Fruit fly (Drosophila melanogaster) Kc167 (cell line): Measurements from ENCODE around the gene CG14085.

Source experiments
- Myc ChIP-seq: fragments of >200 bp; optimal IDR thresholded peaks from 2 replicates; lab custom pipeline; 2017; ENCODE audit warnings: missing external identifiers
- Sin3A ChIP-seq: fragments of >200 bp; optimal IDR thresholded peaks from 2 replicates; lab custom pipeline; 2018; ENCODE audit warnings: missing external identifiers
- h ChIP-seq: fragments of >200 bp; optimal IDR thresholded peaks from 3 replicates; lab custom pipeline; 2018; ENCODE audit warnings: missing external identifiers
- insv ChIP-seq: fragments of >200 bp; optimal IDR thresholded peaks from 3 replicates; lab custom pipeline; 2018; ENCODE audit warnings: missing external identifiers
- psq ChIP-seq: fragments of >200 bp; optimal IDR thresholded peaks from 2 replicates; lab custom pipeline; 2017; ENCODE audit warnings: missing external identifiers
- ttk ChIP-seq: sonication (Bioruptor generic); optimal IDR thresholded peaks from 2 replicates; lab custom pipeline; 2017; ENCODE audit warnings: missing external identifiers

The CG14085 gene

dm6 chr3L:19268720-19269401 is at the start of gene CG14085, which contains the start of gene Aldh7A1:
Gene CG14085, plus strand, starts transcription at chr3L:19269351.
Gene Aldh7A1, minus strand, starts transcription at chr3L:19268913.
- TF ChIP-seq Sin3A (lab: Kevin White, UChicago), result no peak
- TF ChIP-seq h (lab: Kevin White, UChicago), result no peak
- TF ChIP-seq insv (lab: Kevin White, UChicago), result no peak
- TF ChIP-seq Myc (lab: Kevin White, UChicago), result no peak
- no peak for TF ChIP-seq psq (lab: Kevin White, UChicago)
- no peak for TF ChIP-seq ttk (lab: Kevin White, UChicago)

dm6 chr3L:19221455-19221854 is 47.7 kb upstream of the CG14085 start:
- TF ChIP-seq psq (lab: Kevin White, UChicago) (no peak), Myc (lab: Kevin White, UChicago) (no peak), Sin3A (lab: Kevin White, UChicago) (no peak), ttk (lab: Kevin White, UChicago) (no peak)

- TF ChIP-seq Sin3A (lab: Kevin White, UChicago) (no peak), psq (lab: Kevin White, UChicago) (no peak), Myc (lab: Kevin White, UChicago) (no peak), ttk (lab: Kevin White, UChicago) (no peak), h (lab: Kevin White, UChicago) (no peak), insv (lab: Kevin White, UChicago) (no peak)
Observed at dm6 chr3L:19225687-19226086, 43.5 kb upstream of the CG14085 start.

- no peak for TF ChIP-seq insv (lab: Kevin White, UChicago)
- TF ChIP-seq Sin3A (lab: Kevin White, UChicago), result no peak
- no peak for TF ChIP-seq Myc (lab: Kevin White, UChicago)
- no peak for TF ChIP-seq psq (lab: Kevin White, UChicago)
- no peak for TF ChIP-seq ttk (lab: Kevin White, UChicago)
- no peak for TF ChIP-seq h (lab: Kevin White, UChicago)
Observed at dm6 chr3L:19228371-19228817, 40.8 kb upstream of the CG14085 start.

- no peak for TF ChIP-seq insv (lab: Kevin White, UChicago)
- TF ChIP-seq psq (lab: Kevin White, UChicago), result no peak
- TF ChIP-seq h (lab: Kevin White, UChicago), result no peak
- TF ChIP-seq ttk (lab: Kevin White, UChicago), result no peak
- TF ChIP-seq Sin3A (lab: Kevin White, UChicago), result no peak
- no peak for TF ChIP-seq Myc (lab: Kevin White, UChicago)
Observed at dm6 chr3L:19228857-19229398, 40.2 kb upstream of the CG14085 start.

dm6 chr3L:19229491-19229890 is 39.7 kb upstream of the CG14085 start:
- TF ChIP-seq ttk (lab: Kevin White, UChicago) (no peak), insv (lab: Kevin White, UChicago) (no peak), Sin3A (lab: Kevin White, UChicago) (no peak), Myc (lab: Kevin White, UChicago) (no peak), psq (lab: Kevin White, UChicago) (no peak), h (lab: Kevin White, UChicago) (no peak)

dm6 chr3L:19230801-19231547 is 38.2 kb upstream of the CG14085 start:
- TF ChIP-seq insv (lab: Kevin White, UChicago) (no peak), ttk (lab: Kevin White, UChicago) (no peak), h (lab: Kevin White, UChicago) (no peak), psq (lab: Kevin White, UChicago) (no peak), Myc (lab: Kevin White, UChicago) (no peak), Sin3A (lab: Kevin White, UChicago) (no peak)

- TF ChIP-seq ttk (lab: Kevin White, UChicago) (no peak), psq (lab: Kevin White, UChicago) (no peak), insv (lab: Kevin White, UChicago) (no peak), Myc (lab: Kevin White, UChicago) (no peak), Sin3A (lab: Kevin White, UChicago) (no peak), h (lab: Kevin White, UChicago) (no peak)
Observed at dm6 chr3L:19231608-19232007, 37.5 kb upstream of the CG14085 start.

dm6 chr3L:19233798-19234781 is 35.1 kb upstream of the CG14085 start:
- TF ChIP-seq psq (lab: Kevin White, UChicago), result no peak
- TF ChIP-seq insv (lab: Kevin White, UChicago), result no peak
- TF ChIP-seq h (lab: Kevin White, UChicago), result no peak
- TF ChIP-seq ttk (lab: Kevin White, UChicago), result no peak
- TF ChIP-seq Myc (lab: Kevin White, UChicago), result no peak
- TF ChIP-seq Sin3A (lab: Kevin White, UChicago), result no peak
